Worm (Caenorhabditis elegans): ENCODE measurements around the gene R05F9.7.
A peak's percentile ranks its signal among the peaks of the same experiment; 100 is the strongest.

R05F9.7 gene

DNA sequence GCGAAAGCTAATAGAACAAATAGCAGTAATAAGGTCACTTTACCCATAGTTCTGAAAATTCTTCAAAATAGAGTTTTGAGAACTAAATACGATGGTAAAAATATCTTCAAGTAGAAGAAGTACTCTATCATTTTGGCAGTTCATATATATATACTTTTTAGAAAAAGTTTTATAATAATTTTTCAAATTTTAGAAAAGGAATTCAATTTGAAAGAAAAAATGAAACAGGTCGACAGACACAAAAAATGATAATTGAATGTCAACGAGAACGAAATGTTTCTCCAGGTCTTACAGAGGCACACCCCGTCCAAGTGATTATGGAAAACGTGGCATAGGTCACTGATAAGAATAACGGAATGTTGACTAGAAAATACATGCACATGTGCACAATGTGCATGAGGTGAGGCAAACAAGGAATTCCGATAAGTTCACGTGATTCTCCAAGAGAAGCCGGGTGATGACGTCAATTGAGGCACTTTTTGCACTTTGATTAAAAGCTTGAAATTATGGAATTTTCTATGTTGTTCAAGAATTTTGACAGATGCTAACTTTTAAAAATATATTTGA lies 39.2 kb downstream of the R05F9.7 start, which contains the start of gene aagr-2 (continued):
- peak; percentile 54 for TF ChIP-seq nhr-90 (tag; optimal IDR thresholded peaks at IDR 0.05)
- TF ChIP-seq snpc-1.1 (tag; optimal IDR thresholded peaks at IDR 0.05; ENCODE audit: insufficient read depth), result no peak
- TF ChIP-seq aptf-2 (GFP tag; conservative IDR thresholded peaks at IDR 0.05), result no peak
- TF ChIP-seq mxl-1 (tag; optimal IDR thresholded peaks at IDR 0.05), result no peak
- peak; percentile 44 for TF ChIP-seq ets-4 (GFP tag; optimal IDR thresholded peaks at IDR 0.05)
- no peak for TF ChIP-seq tlf-1 (GFP tag; optimal IDR thresholded peaks at IDR 0.05)
- TF ChIP-seq Y53F4B.3 (GFP tag; IDR thresholded peaks at IDR 0.05), result no peak
- no peak for TF ChIP-seq F23B12.7 (tag; optimal IDR thresholded peaks at IDR 0.05; ENCODE audit: insufficient read depth)
- TF ChIP-seq let-526 (GFP tag; IDR thresholded peaks at IDR 0.05), result no peak
- 0 out of 2 replicates have a peak, but pooled peaks have one; percentile 8 for TF ChIP-seq Y95B8A.8 (GFP tag; IDR thresholded peaks at IDR 0.05)
- TF ChIP-seq F22D6.2 (tag; optimal IDR thresholded peaks at IDR 0.05), result peak; percentile 11
- no peak for TF ChIP-seq attf-5 (GFP tag; optimal IDR thresholded peaks at IDR 0.05)
- no peak for TF ChIP-seq lin-40 (tag; optimal IDR thresholded peaks at IDR 0.05)
- TF ChIP-seq ztf-22 (GFP tag; optimal IDR thresholded peaks at IDR 0.05), result peak; percentile 18
- no peak for TF ChIP-seq die-1 (tag; optimal IDR thresholded peaks at IDR 0.05)
- no peak for TF ChIP-seq ZK185.1 (tag; optimal IDR thresholded peaks at IDR 0.05; ENCODE audit: poor library complexity, severe bottlenecking)
- no peak for TF ChIP-seq ztf-25 (GFP tag; IDR thresholded peaks at IDR 0.05)
- no peak for TF ChIP-seq athp-1 (tag; optimal IDR thresholded peaks at IDR 0.05)
- peak; percentile 25; the same call in 1 of the 2 replicates for TF ChIP-seq B0336.3 (GFP tag; IDR thresholded peaks at IDR 0.05)
- no peak for TF ChIP-seq xnd-1 (tag; optimal IDR thresholded peaks at IDR 0.05)
- TF ChIP-seq lag-1 (GFP tag; IDR thresholded peaks at IDR 0.05), result no peak
- no peak for TF ChIP-seq dpl-1 (GFP tag; optimal IDR thresholded peaks at IDR 0.05)
- no peak for TF ChIP-seq akir-1 (GFP tag; optimal IDR thresholded peaks at IDR 0.05)
- no peak for TF ChIP-seq nhr-27 (tag; optimal IDR thresholded peaks at IDR 0.05)
- TF ChIP-seq ztf-6 (GFP tag; IDR thresholded peaks at IDR 0.05), result no peak
- TF ChIP-seq repo-1 (tag; optimal IDR thresholded peaks at IDR 0.05), result no peak
- TF ChIP-seq hsf-1 (GFP tag; IDR thresholded peaks at IDR 0.05), result no peak
- TF ChIP-seq egl-44 (GFP tag; IDR thresholded peaks at IDR 0.05), result peak; percentile 74; the same call in 1 of the 2 replicates
- no peak for TF ChIP-seq rcor-1 (GFP tag; IDR thresholded peaks at IDR 0.05)
- no peak for TF ChIP-seq ama-1 (optimal IDR thresholded peaks at IDR 0.05)
- TF ChIP-seq ama-1 (GFP tag; optimal IDR thresholded peaks at IDR 0.05), result no peak
- peak; percentile 25 for TF ChIP-seq tbp1 (GFP tag; optimal IDR thresholded peaks at IDR 0.05)
- TF ChIP-seq attf-3 (GFP tag; conservative IDR thresholded peaks at IDR 0.05), result no peak
- TF ChIP-seq K12H6.12 (tag; optimal IDR thresholded peaks at IDR 0.05), result no peak
- TF ChIP-seq lin-26 (GFP tag; IDR thresholded peaks at IDR 0.05), result no peak
- TF ChIP-seq C06A6.2 (GFP tag; conservative IDR thresholded peaks at IDR 0.05), result no peak
- no peak for TF ChIP-seq nhr-179 (tag; optimal IDR thresholded peaks at IDR 0.05)
- no peak for TF ChIP-seq lsl-1 (GFP tag; optimal IDR thresholded peaks at IDR 0.05)
- TF ChIP-seq egrh-3 (GFP tag; IDR thresholded peaks at IDR 0.05), result no peak
- TF ChIP-seq ceh-40 (GFP tag; IDR thresholded peaks at IDR 0.05), result no peak
- TF ChIP-seq cebp-1 (GFP tag; IDR thresholded peaks at IDR 0.05), result no peak
- peak; percentile 60 for TF ChIP-seq cebp-1 (tag; optimal IDR thresholded peaks at IDR 0.05)
- no peak for TF ChIP-seq sea-2 (GFP tag; IDR thresholded peaks at IDR 0.05)
- no peak for TF ChIP-seq T26A5.8 (tag; optimal IDR thresholded peaks at IDR 0.05)
- TF ChIP-seq F52B5.7 (tag; optimal IDR thresholded peaks at IDR 0.05), result no peak
- TF ChIP-seq nfyb-1 (GFP tag; IDR thresholded peaks at IDR 0.05), result peak; percentile 22; the same call in 1 of the 2 replicates
- TF ChIP-seq lir-1 (GFP tag; conservative IDR thresholded peaks at IDR 0.05), result no peak
- TF ChIP-seq ztf-28 (GFP tag; IDR thresholded peaks at IDR 0.05), result no peak
- TF ChIP-seq ceh-91 (GFP tag; IDR thresholded peaks at IDR 0.05), result no peak
- no peak for TF ChIP-seq Y56A3A.18 (GFP tag; IDR thresholded peaks at IDR 0.05)

All from whole organism, young adult.